Fruit fly (Drosophila melanogaster): ENCODE measurements around the gene CG11854.

Gene CG11854

DNA sequence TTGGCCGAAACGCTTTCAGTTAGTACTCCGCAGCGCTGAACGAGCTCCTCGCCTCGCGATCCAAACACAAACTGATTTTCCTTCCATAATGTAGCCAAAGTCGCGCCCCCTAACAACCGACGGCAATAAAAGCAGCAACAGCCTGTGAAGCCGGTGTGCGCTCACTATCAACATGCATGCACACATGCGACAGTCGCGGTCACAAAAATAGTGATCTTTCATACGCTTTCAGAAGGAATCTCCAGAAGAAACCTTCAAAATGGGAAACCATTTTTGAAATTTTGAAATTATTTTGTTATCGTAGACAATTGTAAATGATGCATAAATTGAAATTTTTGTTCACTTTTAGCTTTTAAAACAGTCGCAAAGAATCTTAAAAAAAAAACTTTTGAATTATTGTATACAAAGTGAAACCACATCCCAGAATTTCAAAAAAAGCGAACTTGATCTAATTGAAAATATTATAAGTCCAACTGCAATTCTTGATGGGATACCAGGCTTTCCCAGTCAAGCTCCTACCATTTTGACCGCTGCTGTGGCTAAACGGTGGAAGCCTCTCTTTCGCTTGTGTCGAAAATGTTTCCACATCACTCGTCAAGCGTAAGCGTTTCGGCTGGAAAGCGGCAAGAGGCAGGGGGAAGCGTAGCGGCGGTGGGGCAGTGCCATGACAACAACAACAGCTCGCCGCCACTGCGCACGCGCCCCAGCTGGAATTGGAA is 9.4 kb upstream of the CG11854 start, which contains the start of gene Cad96Cb (continued):
- peak; percentile 10; the same call in 1 of the 2 replicates for TF ChIP-seq klu (GFP tag; IDR thresholded peaks at IDR 0.05)
- peak; percentile 59 for TF ChIP-seq HLH3B (GFP tag; IDR thresholded peaks at IDR 0.05)
- TF ChIP-seq sc (optimal IDR thresholded peaks at IDR 0.05), result no peak
- TF ChIP-seq sc (GFP tag; optimal IDR thresholded peaks at IDR 0.05), result peak; percentile 87
- peak; percentile 28 for TF ChIP-seq CG3838 (GFP tag; optimal IDR thresholded peaks at IDR 0.05)
- TF ChIP-seq Hmx (GFP tag; optimal IDR thresholded peaks at IDR 0.05), result peak; percentile 34
- peak; percentile 90 for TF ChIP-seq odd (GFP tag; optimal IDR thresholded peaks at IDR 0.05)
- peak; percentile 77 for TF ChIP-seq salm (tag; optimal IDR thresholded peaks at IDR 0.05)
- peak; percentile 44; the same call in 1 of the 2 replicates for TF ChIP-seq danr (GFP tag; IDR thresholded peaks at IDR 0.05)
- peak; percentile 90 for TF ChIP-seq Oli (tag; optimal IDR thresholded peaks at IDR 0.05)
- peak; percentile 41 for TF ChIP-seq CG1603 (tag; optimal IDR thresholded peaks at IDR 0.05)
- peak; percentile 78 for TF ChIP-seq Max (GFP tag; optimal IDR thresholded peaks at IDR 0.05)
- TF ChIP-seq inv (GFP tag; IDR thresholded peaks at IDR 0.05; ENCODE audit: partially characterized antibody), result no peak
- peak; percentile 67 for TF ChIP-seq Antp (GFP tag; optimal IDR thresholded peaks at IDR 0.05)
- peak; percentile 66; the same call in 2 of the 3 replicates for TF ChIP-seq row (GFP tag; IDR thresholded peaks at IDR 0.05)
- TF ChIP-seq pita (GFP tag; optimal IDR thresholded peaks at IDR 0.05), result no peak
- peak; percentile 20 for TF ChIP-seq sd (tag; optimal IDR thresholded peaks at IDR 0.05)
- TF ChIP-seq gfzf (GFP tag; optimal IDR thresholded peaks at IDR 0.05), result no peak
- no peak for TF ChIP-seq ro (GFP tag; IDR thresholded peaks at IDR 0.05)
- no peak for TF ChIP-seq CG3726 (GFP tag; IDR thresholded peaks at IDR 0.05)
- no peak for TF ChIP-seq h (optimal IDR thresholded peaks at IDR 0.05)
- no peak for TF ChIP-seq hbn (GFP tag; IDR thresholded peaks at IDR 0.05; ENCODE audit: partially characterized antibody)
- no peak for TF ChIP-seq tup (GFP tag; optimal IDR thresholded peaks at IDR 0.05)
- no peak for TF ChIP-seq luna (GFP tag; optimal IDR thresholded peaks at IDR 0.05)
- no peak for TF ChIP-seq cg (GFP tag; optimal IDR thresholded peaks at IDR 0.05)
- peak; percentile 44; the same call in 1 of the 3 replicates for TF ChIP-seq zfh1 (GFP tag; IDR thresholded peaks at IDR 0.05)
- no peak for TF ChIP-seq MESR4 (GFP tag; optimal IDR thresholded peaks at IDR 0.05)
- TF ChIP-seq CG12219 (GFP tag; optimal IDR thresholded peaks at IDR 0.05), result peak; percentile 69
- TF ChIP-seq ash1 (GFP tag; optimal IDR thresholded peaks at IDR 0.05), result no peak
- peak; percentile 87 for TF ChIP-seq CG12659 (GFP tag; optimal IDR thresholded peaks at IDR 0.05)
- TF ChIP-seq CG7271 (tag; optimal IDR thresholded peaks at IDR 0.05), result no peak
- peak; percentile 72 for TF ChIP-seq lilli (GFP tag; optimal IDR thresholded peaks at IDR 0.05)
- TF ChIP-seq CG34224 (GFP tag; IDR thresholded peaks at IDR 0.05; ENCODE audit: partially characterized antibody), result no peak
- TF ChIP-seq CG11504 (tag; optimal IDR thresholded peaks at IDR 0.05), result peak; percentile 92
- no peak for TF ChIP-seq CG13894 (tag; optimal IDR thresholded peaks at IDR 0.05)
- peak; percentile 28 for TF ChIP-seq CG10565 (GFP tag; optimal IDR thresholded peaks at IDR 0.05)
- peak; percentile 12 for TF ChIP-seq Rfx (GFP tag; IDR thresholded peaks at IDR 0.05)
- peak; percentile 65 for TF ChIP-seq sisA (GFP tag; IDR thresholded peaks at IDR 0.05)
- TF ChIP-seq cato (GFP tag; optimal IDR thresholded peaks at IDR 0.05; ENCODE audit: borderline replicate concordance), result peak; percentile 71
- TF ChIP-seq CG3281 (GFP tag; optimal IDR thresholded peaks at IDR 0.05), result no peak
- TF ChIP-seq CG12104 (GFP tag; optimal IDR thresholded peaks at IDR 0.05), result peak; percentile 86
- TF ChIP-seq CG7357 (GFP tag; IDR thresholded peaks at IDR 0.05), result 0 out of 3 replicates have a peak, but pooled peaks have one; percentile 50
- no peak for TF ChIP-seq Bgb (GFP tag; IDR thresholded peaks at IDR 0.05; ENCODE audit: partially characterized antibody)
- peak; percentile 24 for TF ChIP-seq sqz (GFP tag; optimal IDR thresholded peaks at IDR 0.05)
- no peak for TF ChIP-seq vfl (GFP tag; optimal IDR thresholded peaks at IDR 0.05)
- peak; percentile 91 for TF ChIP-seq tio (GFP tag; optimal IDR thresholded peaks at IDR 0.05)
- peak in 1 of 3 experiments; percentile 94 for TF ChIP-seq lola (GFP tag; optimal IDR thresholded peaks at IDR 0.05)
- TF ChIP-seq CG5180 (GFP tag; optimal IDR thresholded peaks at IDR 0.05), result peak; percentile 79
- no peak for TF ChIP-seq hth (optimal IDR thresholded peaks at IDR 0.05)
